Worm (Caenorhabditis elegans): ENCODE data around the gene nep-15.
A peak's percentile ranks its signal among the peaks of the same experiment; 100 is the strongest.
"Not testable (repeated sequence)": the region's sequence is repeated elsewhere in the genome, so short reads cannot be mapped to it uniquely, and the experiment has no call there.

nep-15 gene

ce11 chrX:8410754-8411153, 38.7 kb downstream of the nep-15 start, which contains the start of gene F08F1.9:
TSS of gene F08F1.9 (minus strand) at chrX:8410854.
- TF ChIP-seq fax-1, ref-2, nhr-11 (tag; optimal IDR thresholded peaks at IDR 0.05): not testable (repeated sequence)

ce11 chrX:8413130-8413529, 41.1 kb downstream of the nep-15 start, which contains the start of gene F08F1.4:
TSS of gene F08F1.4 (plus strand) at chrX:8413430.
- TF ChIP-seq hlh-6 (tag; optimal IDR thresholded peaks at IDR 0.05), result no peak

DNA sequence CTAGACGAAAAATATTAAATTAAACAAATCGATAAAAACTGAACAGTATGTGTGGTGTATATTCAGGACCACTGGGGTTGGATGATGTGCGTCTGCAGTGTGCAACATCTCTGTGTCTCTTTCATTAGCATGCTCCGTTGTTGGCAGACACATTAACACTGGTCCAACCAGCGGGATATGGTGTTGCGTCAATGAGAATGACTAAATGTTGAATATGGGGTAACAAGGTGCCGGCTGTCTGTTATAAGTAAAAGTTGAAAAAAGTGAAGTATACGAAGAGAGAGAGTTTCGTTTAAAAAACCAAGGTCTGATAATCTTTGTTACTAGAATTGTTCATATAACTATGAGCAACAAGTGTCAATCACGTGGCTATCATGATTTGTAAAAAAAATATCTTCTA, 44.8 kb downstream of the nep-15 start, which contains the start of gene ced-8:
Gene ced-8 (minus strand): TSS at position 101 of the 400 bp plus-strand sequence.
- TF ChIP-seq ceh-31 (tag; optimal IDR thresholded peaks at IDR 0.05) (peak; percentile 31), ceh-34 (tag; optimal IDR thresholded peaks at IDR 0.05) (no peak)

- no peak for TF ChIP-seq dve-1 (tag; optimal IDR thresholded peaks at IDR 0.05)
- no peak for TF ChIP-seq odd-2 (tag; optimal IDR thresholded peaks at IDR 0.05)
- no peak for TF ChIP-seq ceh-24 (tag; optimal IDR thresholded peaks at IDR 0.05)
- TF ChIP-seq F13H6.1 (tag; optimal IDR thresholded peaks at IDR 0.05), result no peak
- TF ChIP-seq fkh-6 (tag; optimal IDR thresholded peaks at IDR 0.05), result no peak
- no peak for TF ChIP-seq K09A11.1 (tag; optimal IDR thresholded peaks at IDR 0.05; ENCODE audit: insufficient read depth)
These were observed 45.7 kb downstream of the nep-15 start for ce11 chrX:8417727-8418126.

ce11 chrX:8418382-8418781, 46.4 kb downstream of the nep-15 start, which contains the start of gene spp-13:
TSS of gene spp-13 (minus strand) at chrX:8418524.
- TF ChIP-seq sox-4 (tag; optimal IDR thresholded peaks at IDR 0.05) (no peak), F13H6.1 (tag; optimal IDR thresholded peaks at IDR 0.05) (no peak)

- TF ChIP-seq npax-4 (tag; optimal IDR thresholded peaks at IDR 0.05) (no peak), sdc-2 (tag; optimal IDR thresholded peaks at IDR 0.05) (no peak), hlh-13 (GFP tag; optimal IDR thresholded peaks at IDR 0.05) (no peak), rnt-1 (tag; optimal IDR thresholded peaks at IDR 0.05) (no peak), tbx-2 (tag; optimal IDR thresholded peaks at IDR 0.05) (no peak), ceh-2 (tag; optimal IDR thresholded peaks at IDR 0.05) (no peak), dmd-4 (tag; optimal IDR thresholded peaks at IDR 0.05; ENCODE audit: borderline replicate concordance) (no peak), hlh-6 (tag; optimal IDR thresholded peaks at IDR 0.05) (no peak), Y22D7AL.16 (tag; optimal IDR thresholded peaks at IDR 0.05) (no peak), odd-2 (tag; optimal IDR thresholded peaks at IDR 0.05) (no peak), ceh-34 (tag; optimal IDR thresholded peaks at IDR 0.05) (no peak), ets-4 (tag; optimal IDR thresholded peaks at IDR 0.05) (no peak), fax-1 (tag; optimal IDR thresholded peaks at IDR 0.05) (no peak), pax-1 (tag; optimal IDR thresholded peaks at IDR 0.05) (no peak), C08G9.2 (tag; optimal IDR thresholded peaks at IDR 0.05) (no peak), K02D7.2 (tag; optimal IDR thresholded peaks at IDR 0.05) (no peak), mec-3 (tag; optimal IDR thresholded peaks at IDR 0.05; ENCODE audit: borderline replicate concordance) (no peak)
These were observed 47.2 kb downstream of the nep-15 start for ce11 chrX:8419252-8419651.

- TF ChIP-seq ceh-30 (tag; optimal IDR thresholded peaks at IDR 0.05) (no peak), unc-3 (GFP tag; conservative IDR thresholded peaks at IDR 0.05) (no peak), unc-3 (tag; optimal IDR thresholded peaks at IDR 0.05) (no peak), sox-4 (tag; optimal IDR thresholded peaks at IDR 0.05) (no peak), hlh-6 (tag; optimal IDR thresholded peaks at IDR 0.05) (no peak), ceh-31 (tag; optimal IDR thresholded peaks at IDR 0.05) (no peak), nhr-11 (tag; optimal IDR thresholded peaks at IDR 0.05) (no peak), K09A11.1 (tag; optimal IDR thresholded peaks at IDR 0.05; ENCODE audit: insufficient read depth) (no peak), unc-86 (tag; optimal IDR thresholded peaks at IDR 0.05) (no peak), madf-2 (tag; optimal IDR thresholded peaks at IDR 0.05) (no peak), ceh-6 (GFP tag; optimal IDR thresholded peaks at IDR 0.05) (no peak), tbx-7 (tag; optimal IDR thresholded peaks at IDR 0.05) (no peak), odd-2 (tag; optimal IDR thresholded peaks at IDR 0.05) (no peak), ztf-16 (tag; optimal IDR thresholded peaks at IDR 0.05) (no peak), ceh-34 (tag; optimal IDR thresholded peaks at IDR 0.05) (no peak)
These were observed 49.6 kb downstream of the nep-15 start for ce11 chrX:8421594-8421993.

All from whole organism, late embryonic.